Worm (Caenorhabditis elegans) whole organism, mixed stage, embryonic: ENCODE results near the gene C12D12.3.

Source experiments
- hlh-1 ChIP-seq: fragments of 150-350 bp; optimal IDR thresholded peaks from 2 replicates; lab custom pipeline; 2014; ENCODE audit warnings: missing biosample characterization, missing genetic modification reagents, missing genetic modification characterization
- mep-1 ChIP-seq: fragments of 150-350 bp; optimal IDR thresholded peaks from 2 replicates; lab custom pipeline; 2017; ENCODE audit warnings: missing biosample characterization, missing genetic modification reagents, missing genetic modification characterization, inconsistent platforms
- nhr-12 ChIP-seq: fragments of 150-350 bp; optimal IDR thresholded peaks from 2 replicates; lab custom pipeline; 2014; ENCODE audit warnings: missing biosample characterization, missing genetic modification characterization
- nhr-237 ChIP-seq: fragments of 150-350 bp; optimal IDR thresholded peaks from 2 replicates; lab custom pipeline; 2014; ENCODE audit warnings: missing biosample characterization, missing genetic modification characterization
- nhr-76 ChIP-seq: sonication (generic microtip); optimal IDR thresholded peaks from 2 replicates; lab custom pipeline; 2017; ENCODE audit warnings: missing biosample characterization, missing genetic modification characterization
- pha-4 ChIP-seq: fragments of 150-350 bp; optimal IDR thresholded peaks from 2 replicates; lab custom pipeline; 2018; ENCODE audit warnings: missing biosample characterization, missing genetic modification reagents, missing genetic modification characterization
- snpc-4 ChIP-seq: fragments of 150-350 bp; optimal IDR thresholded peaks from 2 replicates; lab custom pipeline; 2014; ENCODE audit warnings: missing biosample characterization, missing genetic modification characterization
- unc-39 ChIP-seq: fragments of 150-350 bp; optimal IDR thresholded peaks from 2 replicates; lab custom pipeline; 2014; ENCODE audit warnings: missing biosample characterization, missing genetic modification characterization
- unc-62 ChIP-seq: fragments of 150-350 bp; optimal IDR thresholded peaks from 2 replicates; lab custom pipeline; 2014; ENCODE audit warnings: missing biosample characterization, missing genetic modification reagents, missing genetic modification characterization
- zip-8 ChIP-seq: fragments of 150-350 bp; optimal IDR thresholded peaks from 2 replicates; lab custom pipeline; 2014; ENCODE audit warnings: missing biosample characterization, missing genetic modification characterization

- TF ChIP-seq nhr-237 (tag; lab: Kevin White, UChicago) (no peak), nhr-12 (tag; lab: Kevin White, UChicago) (no peak), pha-4 (no peak), unc-62 (GFP tag; lab: Kevin White, UChicago) (no peak), mep-1 (no peak), unc-39 (tag; lab: Kevin White, UChicago) (no peak), snpc-4 (no peak), zip-8 (tag; lab: Kevin White, UChicago) (no peak), hlh-1 (tag; lab: Kevin White, UChicago) (no peak), nhr-76 (tag; lab: Kevin White, UChicago) (no peak)
Measured at ce11 chrX:3518494-3518893, 29.4 kb downstream of the C12D12.3 start, which contains the start of gene npr-16.
